Fruit fly (Drosophila melanogaster): ENCODE data around the gene CG6418.

CG6418 gene

dm6 chr3L:10870087-10870486, 8.8 kb downstream of the CG6418 start:
- TF ChIP-seq Dfd (GFP tag; optimal IDR thresholded peaks at IDR 0.05) (peak; percentile 88), dl (GFP tag; optimal IDR thresholded peaks at IDR 0.05; ENCODE audit: insufficient read depth in 1 of 2, partially characterized antibody in 2 of 2) (no peak)

- TF ChIP-seq Rel (GFP tag; optimal IDR thresholded peaks at IDR 0.05) (no peak), Rel (tag; optimal IDR thresholded peaks at IDR 0.05) (no peak), woc (GFP tag; optimal IDR thresholded peaks at IDR 0.05) (no peak), sv (GFP tag; optimal IDR thresholded peaks at IDR 0.05) (no peak), Abd-B (GFP tag; optimal IDR thresholded peaks at IDR 0.05) (no peak), usp (GFP tag; optimal IDR thresholded peaks at IDR 0.05) (no peak), Myc (optimal IDR thresholded peaks at IDR 0.05) (no peak), Jra (GFP tag; optimal IDR thresholded peaks at IDR 0.05) (no peak), OdsH (GFP tag; optimal IDR thresholded peaks at IDR 0.05) (no peak), Hr83 (GFP tag; optimal IDR thresholded peaks at IDR 0.05; ENCODE audit: poor library complexity, severe bottlenecking) (no peak), Mio (GFP tag; optimal IDR thresholded peaks at IDR 0.05) (no peak), dmrt93B (GFP tag; optimal IDR thresholded peaks at IDR 0.05) (no peak), rgr (GFP tag; optimal IDR thresholded peaks at IDR 0.05) (no peak)
Observed at dm6 chr3L:10869144-10869543, 9.7 kb downstream of the CG6418 start.

dm6 chr3L:10867778-10868382, 11.0 kb downstream of the CG6418 start:
- TF ChIP-seq CG32264 (GFP tag; optimal IDR thresholded peaks at IDR 0.05) (peak; percentile 63), foxo (GFP tag; optimal IDR thresholded peaks at IDR 0.05) (peak in 1 of 2 experiments; percentile 67), Hnf4 (GFP tag; optimal IDR thresholded peaks at IDR 0.05) (no peak), Rel (GFP tag; optimal IDR thresholded peaks at IDR 0.05) (no peak), Rel (tag; optimal IDR thresholded peaks at IDR 0.05) (peak; percentile 48), CrebA (GFP tag; optimal IDR thresholded peaks at IDR 0.05; ENCODE audit: borderline replicate concordance) (no peak), dsf (GFP tag; optimal IDR thresholded peaks at IDR 0.05; ENCODE audit: borderline replicate concordance) (no peak), Sp1 (GFP tag; optimal IDR thresholded peaks at IDR 0.05) (peak; percentile 38), brk (GFP tag; optimal IDR thresholded peaks at IDR 0.05) (peak; percentile 63), N (GFP tag; optimal IDR thresholded peaks at IDR 0.05) (no peak), HLH106 (tag; optimal IDR thresholded peaks at IDR 0.05) (peak; percentile 8), Mio (GFP tag; optimal IDR thresholded peaks at IDR 0.05) (no peak), tai (GFP tag; optimal IDR thresholded peaks at IDR 0.05) (no peak), pan (optimal IDR thresholded peaks at IDR 0.05) (no peak), Jra (GFP tag; optimal IDR thresholded peaks at IDR 0.05) (no peak), CG9705 (GFP tag; optimal IDR thresholded peaks at IDR 0.05) (no peak), dl (GFP tag; optimal IDR thresholded peaks at IDR 0.05; ENCODE audit: insufficient read depth in 1 of 2, partially characterized antibody in 2 of 2) (no peak), dmrt93B (GFP tag; optimal IDR thresholded peaks at IDR 0.05) (no peak), GATAd (GFP tag; optimal IDR thresholded peaks at IDR 0.05) (no peak), Abd-B (GFP tag; optimal IDR thresholded peaks at IDR 0.05) (no peak), Myc (optimal IDR thresholded peaks at IDR 0.05) (no peak), psq (GFP tag; optimal IDR thresholded peaks at IDR 0.05) (peak; percentile 50), ey (GFP tag; optimal IDR thresholded peaks at IDR 0.05) (no peak), woc (GFP tag; optimal IDR thresholded peaks at IDR 0.05) (no peak), lola (GFP tag; optimal IDR thresholded peaks at IDR 0.05) (no peak), Dfd (GFP tag; optimal IDR thresholded peaks at IDR 0.05) (no peak), Vsx2 (GFP tag; optimal IDR thresholded peaks at IDR 0.05; ENCODE audit: partially characterized antibody) (no peak), Dif (GFP tag; optimal IDR thresholded peaks at IDR 0.05; ENCODE audit: partially characterized antibody) (peak; percentile 29), sv (GFP tag; optimal IDR thresholded peaks at IDR 0.05) (no peak), sage (GFP tag; optimal IDR thresholded peaks at IDR 0.05) (no peak), h (GFP tag; optimal IDR thresholded peaks at IDR 0.05) (peak; percentile 31), Hr78 (GFP tag; optimal IDR thresholded peaks at IDR 0.05) (no peak), Hr83 (GFP tag; optimal IDR thresholded peaks at IDR 0.05; ENCODE audit: poor library complexity, severe bottlenecking) (no peak), rgr (GFP tag; optimal IDR thresholded peaks at IDR 0.05) (peak; percentile 16), usp (GFP tag; optimal IDR thresholded peaks at IDR 0.05) (no peak), br (GFP tag; optimal IDR thresholded peaks at IDR 0.05) (peak; percentile 23), fru (GFP tag; optimal IDR thresholded peaks at IDR 0.05) (no peak), jim (GFP tag; optimal IDR thresholded peaks at IDR 0.05) (no peak), OdsH (GFP tag; optimal IDR thresholded peaks at IDR 0.05) (no peak)

All from whole organism, wandering third instar larva.